Fruit fly (Drosophila melanogaster): Measurements from ENCODE around the gene CG10581.

DNA sequence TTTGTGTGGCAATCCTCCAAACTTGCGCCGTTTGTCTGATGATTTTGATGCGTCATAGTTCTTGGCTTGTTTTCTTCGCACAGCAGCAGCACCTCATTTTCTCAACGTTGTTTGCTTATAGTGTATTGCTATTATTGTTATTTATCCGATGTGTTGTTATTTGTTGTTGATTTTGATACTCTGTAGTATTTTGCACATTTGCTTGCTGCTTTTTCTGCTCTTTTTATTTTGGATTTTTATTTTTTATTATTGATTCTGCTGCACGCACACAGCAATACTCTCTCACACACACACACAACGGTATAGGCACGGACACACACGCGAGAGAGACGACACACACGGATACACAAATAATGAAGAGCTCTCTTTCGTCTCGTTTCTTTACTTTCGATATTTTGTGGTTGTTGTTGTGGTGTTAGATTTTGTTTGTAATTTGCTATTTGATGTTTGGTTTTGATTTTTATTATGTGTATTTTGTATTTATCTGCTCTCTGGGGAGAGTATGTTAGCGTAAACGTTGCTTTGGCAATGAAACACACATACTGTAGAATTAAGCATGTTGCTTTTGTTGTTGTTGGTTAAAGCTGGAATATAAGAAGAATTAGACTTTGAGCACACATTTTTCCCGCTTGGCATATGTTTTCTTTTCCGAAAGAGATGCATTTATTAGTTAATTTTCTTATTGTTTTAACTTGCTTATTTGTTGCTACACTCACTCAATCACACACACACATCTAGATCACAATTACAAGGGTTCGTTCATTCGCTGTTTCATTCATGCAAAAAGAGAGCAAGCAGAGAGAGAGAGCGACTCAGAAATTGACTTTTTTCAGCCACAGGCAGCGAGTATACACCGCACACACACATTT, 8.8 kb downstream of the CG10581 start:
- TF ChIP-seq fd85E (GFP tag; optimal IDR thresholded peaks at IDR 0.05) (no peak), CG34406 (GFP tag; optimal IDR thresholded peaks at IDR 0.05) (peak; percentile 7), CG3919 (GFP tag; optimal IDR thresholded peaks at IDR 0.05) (peak; percentile 23), Sox14 (GFP tag; optimal IDR thresholded peaks at IDR 0.05) (no peak), CG8632 (GFP tag; optimal IDR thresholded peaks at IDR 0.05) (peak; percentile 20), Hr38 (GFP tag; optimal IDR thresholded peaks at IDR 0.05) (no peak), CG16779 (tag; optimal IDR thresholded peaks at IDR 0.05) (peak; percentile 71), CG7368 (GFP tag; optimal IDR thresholded peaks at IDR 0.05) (no peak), Eip78C (GFP tag) (peak; percentile 20), Blimp-1 (GFP tag; optimal IDR thresholded peaks at IDR 0.05) (no peak), Hr39 (GFP tag; optimal IDR thresholded peaks at IDR 0.05) (no peak)
